Worm (Caenorhabditis elegans) whole organism, L2 larva: ENCODE data around the gene mrpl-4.

Experiments used
- alr-1 ChIP-seq: fragments of 150-350 bp; optimal IDR thresholded peaks from 2 replicates; lab custom pipeline; 2014; ENCODE audit warnings: missing biosample characterization, missing genetic modification characterization
- blmp-1 ChIP-seq: sonication (generic microtip); optimal IDR thresholded peaks from 2 replicates; lab custom pipeline; 2017; ENCODE audit warnings: missing genetic modification characterization, mild to moderate bottlenecking, missing compliant biosample characterization, antibody characterized with exemption, moderate library complexity; ENCODE audit not compliant: insufficient read depth
- elt-3 ChIP-seq: sonication (generic microtip); optimal IDR thresholded peaks from 2 replicates; lab custom pipeline; 2017; ENCODE audit warnings: missing biosample characterization, missing genetic modification characterization
- lin-13 ChIP-seq: fragments of 150-350 bp; optimal IDR thresholded peaks from 2 replicates; lab custom pipeline; 2014; ENCODE audit warnings: missing biosample characterization, missing genetic modification reagents, missing genetic modification characterization
- lsy-2 ChIP-seq, 2 experiments: fragments of 150-350 bp in 1 of 2; sonication (generic microtip) in 1 of 2; optimal IDR thresholded peaks; 2 replicates each; lab custom pipeline; 2014 to 2017; ENCODE audit warnings: missing biosample characterization in 2 of 2, missing genetic modification characterization in 2 of 2
- mdl-1 ChIP-seq, 2 experiments: fragments of 150-350 bp in 1 of 2; sonication (generic microtip) in 1 of 2; optimal IDR thresholded peaks; 2 replicates each; lab custom pipeline; 2017; ENCODE audit warnings: missing biosample characterization in 2 of 2, missing genetic modification characterization in 2 of 2
- nhr-11 ChIP-seq: fragments of 150-350 bp; optimal IDR thresholded peaks from 2 replicates; lab custom pipeline; 2014; ENCODE audit warnings: missing biosample characterization, missing genetic modification characterization
- nhr-237 ChIP-seq: fragments of 150-350 bp; optimal IDR thresholded peaks from 2 replicates; lab custom pipeline; 2014; ENCODE audit warnings: missing biosample characterization, missing genetic modification characterization
- sma-9 ChIP-seq, 2 experiments: fragments of 150-350 bp in 1 of 2; sonication (generic microtip) in 1 of 2; optimal IDR thresholded peaks; 2 replicates each; lab custom pipeline; 2014 to 2016; ENCODE audit warnings: missing genetic modification characterization in 2 of 2, mild to moderate bottlenecking in 1 of 2, missing biosample characterization in 1 of 2, missing compliant biosample characterization in 1 of 2, missing genetic modification reagents in 1 of 2, moderate library complexity in 1 of 2
- unc-55 ChIP-seq: fragments of 150-350 bp; sonication (generic microtip); optimal IDR thresholded peaks from 3 replicates; lab custom pipeline; 2014; ENCODE audit warnings: missing biosample characterization, missing genetic modification reagents, missing genetic modification characterization
- unc-62 ChIP-seq: fragments of 150-350 bp; optimal IDR thresholded peaks from 2 replicates; lab custom pipeline; 2014; ENCODE audit warnings: missing biosample characterization, missing genetic modification reagents, missing genetic modification characterization
- zag-1 ChIP-seq: fragments of 150-350 bp; optimal IDR thresholded peaks from 2 replicates; lab custom pipeline; 2014; ENCODE audit warnings: missing biosample characterization, missing genetic modification characterization
- ztf-11 ChIP-seq: sonication (generic microtip); optimal IDR thresholded peaks from 2 replicates; lab custom pipeline; 2017; ENCODE audit warnings: missing biosample characterization, missing genetic modification characterization

- TF ChIP-seq alr-1 (tag; lab: Kevin White, UChicago), result no peak
- no peak for TF ChIP-seq zag-1 (tag; lab: Kevin White, UChicago)
- no peak for TF ChIP-seq sma-9 (GFP tag; optimal IDR thresholded peaks at IDR 0.05; lab: Kevin White, UChicago)
- TF ChIP-seq sma-9 (tag; optimal IDR thresholded peaks at IDR 0.05; lab: Kevin White, UChicago), result no peak
- no peak for TF ChIP-seq lsy-2 (tag; optimal IDR thresholded peaks at IDR 0.05; lab: Kevin White, UChicago)
- no peak for TF ChIP-seq nhr-11
- no peak for TF ChIP-seq ztf-11 (tag; lab: Kevin White, UChicago)
- no peak for TF ChIP-seq lin-13
- no peak for TF ChIP-seq mdl-1 (tag; optimal IDR thresholded peaks at IDR 0.05; lab: Kevin White, UChicago)
- TF ChIP-seq nhr-237 (tag; lab: Kevin White, UChicago), result no peak
- TF ChIP-seq blmp-1 (tag; lab: Kevin White, UChicago), result no peak
- no peak for TF ChIP-seq unc-55 (GFP tag; lab: Kevin White, UChicago)
- TF ChIP-seq unc-62, result no peak
- no peak for TF ChIP-seq elt-3 (tag; lab: Kevin White, UChicago)
These were observed 19.1 kb upstream of the mrpl-4 start, which contains the start of gene T23B12.5 for ce11 chrV:8447928-8448327.
